Worm (Caenorhabditis elegans): Measurements from ENCODE around the gene B0218.5.

ce11 chrIV:8115462-8115861 is 41.6 kb downstream of the B0218.5 start, which contains the start of gene irld-8:
- TF ChIP-seq unc-62 (GFP tag; optimal IDR thresholded peaks at IDR 0.05): no peak
- TF ChIP-seq snpc-4 (tag; optimal IDR thresholded peaks at IDR 0.05): no peak
- no peak for TF ChIP-seq elt-1 (tag; optimal IDR thresholded peaks at IDR 0.05; ENCODE audit: borderline replicate concordance, insufficient read depth)
- no peak for TF ChIP-seq nhr-76 (tag; optimal IDR thresholded peaks at IDR 0.05)
